Worm (Caenorhabditis elegans): ENCODE results near the gene Y46G5A.34.

DNA sequence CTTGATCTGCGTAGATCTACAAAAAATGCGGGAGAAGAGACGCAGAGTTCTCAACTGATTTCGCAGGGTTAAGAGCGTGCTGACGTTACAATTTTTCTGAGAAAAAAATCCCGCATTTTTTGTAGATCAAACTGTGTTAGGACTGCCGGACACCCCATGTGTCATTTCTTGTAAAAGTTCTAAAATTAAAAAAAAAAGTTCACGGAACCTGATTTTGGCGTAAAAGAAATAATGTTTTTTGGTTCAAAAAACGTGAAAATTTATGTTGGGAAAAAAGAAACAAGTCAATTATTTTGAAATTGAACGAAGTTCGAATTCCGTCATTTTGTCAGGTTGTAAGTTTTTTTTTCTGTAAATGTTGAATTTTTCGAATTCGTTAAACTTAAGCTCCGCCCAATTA lies at the start of gene Y46G5A.34:
- TF ChIP-seq unc-62 (GFP tag; optimal IDR thresholded peaks at IDR 0.05) (no peak), nfya-1 (tag; optimal IDR thresholded peaks at IDR 0.05; ENCODE audit: insufficient read depth) (no peak), jun-1 (tag; optimal IDR thresholded peaks at IDR 0.05) (no peak), nhr-237 (tag; optimal IDR thresholded peaks at IDR 0.05) (no peak), elt-3 (tag; optimal IDR thresholded peaks at IDR 0.05) (no peak), R02D3.7 (tag; optimal IDR thresholded peaks at IDR 0.05) (no peak), skn-1 (tag; optimal IDR thresholded peaks at IDR 0.05) (no peak), ceh-16 (tag; optimal IDR thresholded peaks at IDR 0.05) (no peak), ztf-11 (tag; optimal IDR thresholded peaks at IDR 0.05) (no peak)

Data from whole organism, L3 larva.